Worm (Caenorhabditis elegans) whole organism, mixed stage, embryonic: ENCODE data around the gene srt-6.

Experiments
- M03D4.4 ChIP-seq: sonication (generic microtip); optimal IDR thresholded peaks from 2 replicates; lab custom pipeline; 2017; ENCODE audit warnings: mild to moderate bottlenecking, missing genetic modification characterization, missing compliant biosample characterization
- bed-3 ChIP-seq: fragments of 200-800 bp; sonication (Bioruptor generic); optimal IDR thresholded peaks from 3 replicates; lab custom pipeline; 2018; ENCODE audit warnings: mild to moderate bottlenecking, missing genetic modification characterization, moderate library complexity, missing compliant biosample characterization
- blmp-1 ChIP-seq: fragments of 150-350 bp; optimal IDR thresholded peaks from 2 replicates; lab custom pipeline; 2014; ENCODE audit warnings: missing biosample characterization, missing genetic modification characterization
- ceh-39 ChIP-seq: fragments of 150-350 bp; optimal IDR thresholded peaks from 2 replicates; lab custom pipeline; 2014; ENCODE audit warnings: missing biosample characterization, missing genetic modification characterization
- ceh-83 ChIP-seq: fragments of 200-800 bp; sonication (Bioruptor generic); optimal IDR thresholded peaks from 2 replicates; lab custom pipeline; 2018; ENCODE audit warnings: mild to moderate bottlenecking, missing genetic modification characterization, missing compliant biosample characterization
- ces-1 ChIP-seq: fragments of 150-350 bp; optimal IDR thresholded peaks from 2 replicates; lab custom pipeline; 2014; ENCODE audit warnings: missing biosample characterization, missing genetic modification reagents, missing genetic modification characterization
- cnd-1 ChIP-seq: fragments of 200-800 bp; sonication (Bioruptor generic); optimal IDR thresholded peaks from 2 replicates; lab custom pipeline; 2018; ENCODE audit warnings: mild to moderate bottlenecking, missing genetic modification characterization, missing compliant biosample characterization
- drap-1 ChIP-seq: fragments of 200-800 bp; sonication (Bioruptor generic); optimal IDR thresholded peaks from 3 replicates; lab custom pipeline; 2018; ENCODE audit warnings: mild to moderate bottlenecking, missing genetic modification characterization, missing compliant biosample characterization
- elt-1 ChIP-seq: sonication (generic microtip); optimal IDR thresholded peaks from 2 replicates; lab custom pipeline; 2017; ENCODE audit warnings: missing genetic modification characterization, mild to moderate bottlenecking, missing compliant biosample characterization, antibody characterized with exemption, moderate library complexity, borderline replicate concordance; ENCODE audit not compliant: insufficient read depth
- elt-3 ChIP-seq: fragments of 150-350 bp; optimal IDR thresholded peaks from 2 replicates; lab custom pipeline; 2014; ENCODE audit warnings: missing biosample characterization, missing genetic modification characterization
- flh-1 ChIP-seq: fragments of 200-800 bp; sonication (Bioruptor generic); optimal IDR thresholded peaks from 2 replicates; lab custom pipeline; 2018; ENCODE audit warnings: mild to moderate bottlenecking, missing genetic modification characterization, moderate library complexity, missing compliant biosample characterization
- ham-2 ChIP-seq: fragments of 200-800 bp; sonication (Bioruptor generic); optimal IDR thresholded peaks from 2 replicates; lab custom pipeline; 2018; ENCODE audit warnings: mild to moderate bottlenecking, missing genetic modification characterization, missing compliant biosample characterization
- hlh-1 ChIP-seq: fragments of 150-350 bp; optimal IDR thresholded peaks from 2 replicates; lab custom pipeline; 2014; ENCODE audit warnings: missing biosample characterization, missing genetic modification reagents, missing genetic modification characterization
- lin-13 ChIP-seq: fragments of 150-350 bp; optimal IDR thresholded peaks from 2 replicates; lab custom pipeline; 2014; ENCODE audit warnings: missing biosample characterization, missing genetic modification characterization
- lsy-2 ChIP-seq: fragments of 150-350 bp; optimal IDR thresholded peaks from 2 replicates; lab custom pipeline; 2014; ENCODE audit warnings: missing biosample characterization, missing genetic modification characterization
- mab-5 ChIP-seq: fragments of 150-350 bp; optimal IDR thresholded peaks from 2 replicates; lab custom pipeline; 2014; ENCODE audit warnings: missing biosample characterization, missing genetic modification characterization
- mep-1 ChIP-seq: fragments of 150-350 bp; optimal IDR thresholded peaks from 2 replicates; lab custom pipeline; 2017; ENCODE audit warnings: missing biosample characterization, missing genetic modification reagents, missing genetic modification characterization, inconsistent platforms
- mls-2 ChIP-seq: sonication (generic microtip); optimal IDR thresholded peaks from 2 replicates; lab custom pipeline; 2016; ENCODE audit warnings: mild to moderate bottlenecking, missing genetic modification characterization, moderate library complexity, missing compliant biosample characterization
- nhr-12 ChIP-seq: fragments of 150-350 bp; optimal IDR thresholded peaks from 2 replicates; lab custom pipeline; 2014; ENCODE audit warnings: missing biosample characterization, missing genetic modification characterization
- nhr-2 ChIP-seq: fragments of 150-350 bp; optimal IDR thresholded peaks from 2 replicates; lab custom pipeline; 2014; ENCODE audit warnings: missing biosample characterization, missing genetic modification characterization
- nhr-237 ChIP-seq: fragments of 150-350 bp; optimal IDR thresholded peaks from 2 replicates; lab custom pipeline; 2014; ENCODE audit warnings: missing biosample characterization, missing genetic modification characterization
- nhr-28 ChIP-seq: fragments of 150-350 bp; optimal IDR thresholded peaks from 2 replicates; lab custom pipeline; 2014; ENCODE audit warnings: missing biosample characterization, missing genetic modification characterization
- nhr-76 ChIP-seq: sonication (generic microtip); optimal IDR thresholded peaks from 2 replicates; lab custom pipeline; 2017; ENCODE audit warnings: missing biosample characterization, missing genetic modification characterization
- pha-4 ChIP-seq: fragments of 150-350 bp; optimal IDR thresholded peaks from 2 replicates; lab custom pipeline; 2018; ENCODE audit warnings: missing biosample characterization, missing genetic modification reagents, missing genetic modification characterization
- sem-2 ChIP-seq: fragments of 200-800 bp; sonication (Bioruptor generic); optimal IDR thresholded peaks from 2 replicates; lab custom pipeline; 2018; ENCODE audit warnings: mild to moderate bottlenecking, missing genetic modification characterization, missing compliant biosample characterization
- snpc-4 ChIP-seq: fragments of 150-350 bp; optimal IDR thresholded peaks from 2 replicates; lab custom pipeline; 2014; ENCODE audit warnings: missing biosample characterization, missing genetic modification characterization
- sptf-1 ChIP-seq: sonication (generic microtip); optimal IDR thresholded peaks from 2 replicates; lab custom pipeline; 2017; ENCODE audit warnings: mild to moderate bottlenecking, missing genetic modification characterization, moderate library complexity, missing compliant biosample characterization
- tbx-8 ChIP-seq: fragments of 200-800 bp; sonication (Bioruptor generic); optimal IDR thresholded peaks from 2 replicates; lab custom pipeline; 2018; ENCODE audit warnings: mild to moderate bottlenecking, missing genetic modification characterization, moderate library complexity, missing compliant biosample characterization
- unc-120 ChIP-seq: sonication (generic microtip); optimal IDR thresholded peaks from 2 replicates; lab custom pipeline; 2017; ENCODE audit warnings: missing genetic modification characterization, missing compliant biosample characterization; ENCODE audit not compliant: poor library complexity, severe bottlenecking
- unc-39 ChIP-seq: fragments of 150-350 bp; optimal IDR thresholded peaks from 2 replicates; lab custom pipeline; 2014; ENCODE audit warnings: missing biosample characterization, missing genetic modification characterization
- unc-62 ChIP-seq: fragments of 150-350 bp; optimal IDR thresholded peaks from 2 replicates; lab custom pipeline; 2014; ENCODE audit warnings: missing biosample characterization, missing genetic modification reagents, missing genetic modification characterization
- zip-8 ChIP-seq: fragments of 150-350 bp; optimal IDR thresholded peaks from 2 replicates; lab custom pipeline; 2014; ENCODE audit warnings: missing biosample characterization, missing genetic modification characterization

The srt-6 gene

ce11 chrV:7432441-7433146 is 24.0 kb upstream of the srt-6 start:
- no peak for TF ChIP-seq M03D4.4 (tag; lab: Kevin White, UChicago)
- TF ChIP-seq unc-120 (tag; lab: Kevin White, UChicago): no peak
- no peak for TF ChIP-seq elt-3 (tag; lab: Kevin White, UChicago)
- TF ChIP-seq bed-3: no peak
- TF ChIP-seq zip-8 (tag; lab: Kevin White, UChicago): no peak
- no peak for TF ChIP-seq blmp-1 (tag; lab: Kevin White, UChicago)
- TF ChIP-seq sptf-1: no peak
- TF ChIP-seq drap-1: no peak
- TF ChIP-seq pha-4 (tag; lab: Kevin White, UChicago): no peak
- TF ChIP-seq tbx-8 (GFP tag; lab: Kevin White, UChicago): no peak
- no peak for TF ChIP-seq nhr-2 (tag; lab: Kevin White, UChicago)
- no peak for TF ChIP-seq sem-2
- TF ChIP-seq nhr-28 (tag; lab: Kevin White, UChicago): no peak
- no peak for TF ChIP-seq unc-62 (GFP tag; lab: Kevin White, UChicago)
- no peak for TF ChIP-seq elt-1 (tag; lab: Kevin White, UChicago)
- TF ChIP-seq lsy-2 (tag; lab: Kevin White, UChicago): no peak
- no peak for TF ChIP-seq lin-13
- TF ChIP-seq unc-39: no peak

ce11 chrV:7431016-7431415 is 22.4 kb upstream of the srt-6 start, which contains the start of gene srw-71:
TSS of gene srw-71 (minus strand) at chrV:7431116.
- TF ChIP-seq blmp-1 (tag; lab: Kevin White, UChicago) (no peak), ceh-39 (tag; lab: Kevin White, UChicago) (no peak), nhr-2 (tag; lab: Kevin White, UChicago) (no peak), lsy-2 (tag; lab: Kevin White, UChicago) (no peak), nhr-237 (tag; lab: Kevin White, UChicago) (no peak), unc-39 (no peak), nhr-76 (tag; lab: Kevin White, UChicago) (no peak), elt-3 (tag; lab: Kevin White, UChicago) (no peak), nhr-28 (tag; lab: Kevin White, UChicago) (no peak), sptf-1 (no peak), pha-4 (tag; lab: Kevin White, UChicago) (no peak), cnd-1 (tag; lab: Kevin White, UChicago) (no peak), drap-1 (no peak), sem-2 (no peak), tbx-8 (GFP tag; lab: Kevin White, UChicago) (no peak)

- TF ChIP-seq ces-1 (GFP tag; lab: Kevin White, UChicago): no peak
- no peak for TF ChIP-seq elt-1 (tag; lab: Kevin White, UChicago)
- TF ChIP-seq nhr-12 (tag; lab: Kevin White, UChicago): no peak
- TF ChIP-seq M03D4.4 (tag; lab: Kevin White, UChicago): no peak
- no peak for TF ChIP-seq zip-8 (tag; lab: Kevin White, UChicago)
- no peak for TF ChIP-seq ceh-83
- TF ChIP-seq lin-13: no peak
- no peak for TF ChIP-seq bed-3
- TF ChIP-seq cnd-1 (tag; lab: Kevin White, UChicago): no peak
- TF ChIP-seq flh-1 (GFP tag; lab: Kevin White, UChicago): no peak
- no peak for TF ChIP-seq nhr-237 (tag; lab: Kevin White, UChicago)
- TF ChIP-seq nhr-28 (tag; lab: Kevin White, UChicago): no peak
- no peak for TF ChIP-seq snpc-4
- no peak for TF ChIP-seq nhr-2 (tag; lab: Kevin White, UChicago)
- TF ChIP-seq sptf-1: no peak
- TF ChIP-seq unc-120 (tag; lab: Kevin White, UChicago): no peak
- TF ChIP-seq ceh-39 (tag; lab: Kevin White, UChicago): no peak
- no peak for TF ChIP-seq sem-2
- no peak for TF ChIP-seq nhr-76 (tag; lab: Kevin White, UChicago)
- no peak for TF ChIP-seq elt-3 (tag; lab: Kevin White, UChicago)
These were observed 20.3 kb upstream of the srt-6 start, which contains the start of gene srw-69 for ce11 chrV:7428880-7429279. TSS of gene srw-69 (minus strand) at chrV:7428980.

ce11 chrV:7426594-7426993 is 18.0 kb upstream of the srt-6 start, which contains the start of gene srw-68:
TSS of gene srw-68 (minus strand) at chrV:7426694.
- TF ChIP-seq ceh-39 (tag; lab: Kevin White, UChicago) (no peak), sem-2 (no peak), M03D4.4 (tag; lab: Kevin White, UChicago) (no peak), ces-1 (GFP tag; lab: Kevin White, UChicago) (no peak), mls-2 (tag; lab: Kevin White, UChicago) (no peak), unc-39 (no peak), ceh-83 (no peak), elt-1 (tag; lab: Kevin White, UChicago) (no peak), mab-5 (no peak), lsy-2 (tag; lab: Kevin White, UChicago) (no peak), mep-1 (no peak), nhr-28 (tag; lab: Kevin White, UChicago) (no peak), cnd-1 (tag; lab: Kevin White, UChicago) (no peak), lin-13 (no peak), nhr-2 (tag; lab: Kevin White, UChicago) (no peak), hlh-1 (tag; lab: Kevin White, UChicago) (no peak), ham-2 (no peak), unc-62 (GFP tag; lab: Kevin White, UChicago) (no peak), blmp-1 (tag; lab: Kevin White, UChicago) (no peak), zip-8 (tag; lab: Kevin White, UChicago) (no peak)
